Worm (Caenorhabditis elegans): ENCODE data around the gene dgn-3.

DNA sequence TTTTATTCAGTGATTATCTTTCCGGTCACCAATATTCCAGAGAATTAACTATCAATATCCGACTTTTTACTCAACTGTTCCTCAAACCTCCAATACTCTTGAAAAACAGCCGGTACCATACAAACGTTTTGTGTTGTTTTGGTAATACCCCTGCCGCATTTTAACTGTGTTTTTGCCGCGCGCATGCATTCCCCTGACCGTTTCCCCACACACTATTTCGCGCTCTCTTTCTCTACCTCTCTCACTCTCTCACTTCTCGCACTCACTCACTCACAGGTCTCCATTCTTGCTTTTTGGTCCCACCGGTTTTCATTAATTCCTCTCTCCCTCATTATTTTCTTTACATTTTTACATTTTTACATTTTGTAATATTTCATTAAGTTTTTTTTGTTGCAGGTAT lies 47.1 kb upstream of the dgn-3 start, which contains the start of gene meg-4:
- TF ChIP-seq fkh-10 (GFP tag; optimal IDR thresholded peaks at IDR 0.05) (no peak), nhr-25 (tag; optimal IDR thresholded peaks at IDR 0.05) (no peak), ceh-82 (tag; optimal IDR thresholded peaks at IDR 0.05) (no peak)
